Worm (Caenorhabditis elegans) whole organism, L4/young adult: ENCODE results near the gene Y105C5A.1270.

Source experiments
- W03F9.2 ChIP-seq: fragments of 150-350 bp; optimal IDR thresholded peaks from 2 replicates; lab custom pipeline; 2014; ENCODE audit warnings: missing biosample characterization, missing genetic modification characterization
- him-1 ChIP-seq: sonication (generic microtip); optimal IDR thresholded peaks from 2 replicates; lab custom pipeline; 2016; ENCODE audit warnings: missing genotype, missing genetic modification reagents, missing genetic modification characterization, missing compliant biosample characterization

- no peak for TF ChIP-seq him-1 (tag; lab: Kevin White, UChicago)
- no peak for TF ChIP-seq W03F9.2
Measured at ce11 chrIV:15880114-15880513, 33.7 kb upstream of the Y105C5A.1270 start.
